Fruit fly (Drosophila melanogaster): Measurements from ENCODE around the gene CG4213.

Gene CG4213

DNA sequence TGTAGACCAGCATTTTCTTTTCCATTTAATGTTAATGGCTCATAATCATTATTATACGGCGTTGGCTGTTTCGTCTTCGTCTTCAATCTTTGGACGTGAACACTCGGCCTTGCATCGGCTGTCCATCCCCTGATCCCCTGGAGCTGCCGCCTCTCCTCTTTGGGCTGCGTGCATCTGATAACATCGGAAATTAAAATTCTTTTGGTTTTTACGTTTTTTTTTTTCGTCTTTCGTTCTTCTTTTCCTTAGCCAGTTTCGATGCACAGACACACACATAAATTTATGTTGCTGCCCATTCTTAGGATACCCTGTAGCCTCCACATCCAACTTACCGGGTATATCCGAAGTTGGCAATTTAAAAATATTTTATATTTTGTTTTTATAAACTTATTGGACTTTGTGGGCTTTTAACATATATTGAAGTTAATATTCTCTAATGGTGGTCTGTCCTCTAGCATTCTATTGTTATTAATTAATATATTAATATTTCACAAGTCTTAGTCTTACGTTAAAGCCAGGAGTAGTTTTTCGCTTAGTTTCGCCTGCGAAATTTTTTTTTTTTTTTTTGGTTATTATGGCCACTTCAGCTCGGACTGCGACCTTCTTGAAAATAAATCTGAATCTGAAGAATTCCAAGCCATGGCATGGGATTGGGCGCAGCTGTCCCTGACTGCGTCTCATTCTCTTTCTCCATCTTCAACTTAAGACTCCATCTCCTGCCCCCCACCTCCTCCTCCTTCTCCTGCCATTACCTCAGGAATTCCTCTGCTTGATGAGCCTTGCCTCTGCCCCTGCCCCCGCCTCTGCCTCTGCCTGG lies 38.8 kb upstream of the CG4213 start (continued):
- TF ChIP-seq tio (GFP tag; optimal IDR thresholded peaks at IDR 0.05) (peak; percentile 55), luna (GFP tag; optimal IDR thresholded peaks at IDR 0.05) (no peak), exex (tag; optimal IDR thresholded peaks at IDR 0.05) (no peak), MESR4 (GFP tag; optimal IDR thresholded peaks at IDR 0.05) (no peak), ash1 (GFP tag; optimal IDR thresholded peaks at IDR 0.05) (no peak), Abd-B (GFP tag; optimal IDR thresholded peaks at IDR 0.05) (peak; percentile 9), gro (GFP tag; optimal IDR thresholded peaks at IDR 0.05) (no peak), pum (GFP tag; optimal IDR thresholded peaks at IDR 0.05) (no peak), bigmax (GFP tag; optimal IDR thresholded peaks at IDR 0.05) (no peak), CG10321 (GFP tag; IDR thresholded peaks at IDR 0.05) (no peak), fd102C (GFP tag; optimal IDR thresholded peaks at IDR 0.05) (no peak), Blimp-1 (GFP tag; optimal IDR thresholded peaks at IDR 0.05) (peak; percentile 46), CG11696 (GFP tag; IDR thresholded peaks at IDR 0.05) (no peak), ab (GFP tag; optimal IDR thresholded peaks at IDR 0.05) (no peak), CG17359 (tag; optimal IDR thresholded peaks at IDR 0.05) (peak; percentile 3), CG17361 (GFP tag; IDR thresholded peaks at IDR 0.05) (peak; percentile 77), CG6813 (GFP tag; optimal IDR thresholded peaks at IDR 0.05) (no peak), Opbp (GFP tag; IDR thresholded peaks at IDR 0.05; ENCODE audit: partially characterized antibody) (no peak), Dfd (GFP tag; optimal IDR thresholded peaks at IDR 0.05) (no peak), CG13424 (tag; optimal IDR thresholded peaks at IDR 0.05) (peak; percentile 43), CoRest (tag; optimal IDR thresholded peaks at IDR 0.05) (peak; percentile 55), phol (tag; optimal IDR thresholded peaks at IDR 0.05) (peak; percentile 79), CG15514 (GFP tag; optimal IDR thresholded peaks at IDR 0.05) (no peak), ftz-f1 (GFP tag; optimal IDR thresholded peaks at IDR 0.05) (no peak), CG13287 (GFP tag; IDR thresholded peaks at IDR 0.05; ENCODE audit: partially characterized antibody) (no peak), shn (GFP tag; optimal IDR thresholded peaks at IDR 0.05) (no peak), dan (GFP tag; IDR thresholded peaks at IDR 0.05) (no peak; the same call in 1 of the 2 replicates), CG3163 (GFP tag; optimal IDR thresholded peaks at IDR 0.05) (no peak), unpg (GFP tag; optimal IDR thresholded peaks at IDR 0.05) (peak; percentile 55), CG10147 (GFP tag; optimal IDR thresholded peaks at IDR 0.05) (no peak), corto (GFP tag; optimal IDR thresholded peaks at IDR 0.05) (peak; percentile 66), cas (GFP tag; IDR thresholded peaks at IDR 0.05) (no peak), CG11247 (GFP tag; IDR thresholded peaks at IDR 0.05) (no peak), usp (GFP tag; optimal IDR thresholded peaks at IDR 0.05) (no peak), crc (GFP tag; optimal IDR thresholded peaks at IDR 0.05) (no peak), Nf-YC (tag; optimal IDR thresholded peaks at IDR 0.05) (no peak), Dll (GFP tag; IDR thresholded peaks at IDR 0.05; ENCODE audit: partially characterized antibody) (no peak), prd (optimal IDR thresholded peaks at IDR 0.05) (no peak), prd (GFP tag; IDR thresholded peaks at IDR 0.05) (0 out of 3 replicates have a peak, but pooled peaks have one; percentile 40), stc (GFP tag; IDR thresholded peaks at IDR 0.05) (no peak), H2.0 (GFP tag; IDR thresholded peaks at IDR 0.05) (no peak), CG33213 (GFP tag; optimal IDR thresholded peaks at IDR 0.05) (no peak), pho (GFP tag; optimal IDR thresholded peaks at IDR 0.05) (no peak), tin (GFP tag; optimal IDR thresholded peaks at IDR 0.05) (peak; percentile 20), CG32767 (GFP tag; IDR thresholded peaks at IDR 0.05) (no peak), ac (GFP tag; optimal IDR thresholded peaks at IDR 0.05) (peak; percentile 58), CG8944 (GFP tag; optimal IDR thresholded peaks at IDR 0.05) (no peak), ase (GFP tag; IDR thresholded peaks at IDR 0.05) (no peak), Bteb2 (GFP tag; optimal IDR thresholded peaks at IDR 0.05) (no peak), ssp (GFP tag; IDR thresholded peaks at IDR 0.05) (no peak)

Data from whole organism, embryonic.